Comparison of ENCODE assay signal across 1 fruit fly cellular context in genomic region chr3R:25453150-25453680, dm6.
TF ChIP-seq lines count a peak whose summit lies in the region.

No protein-coding gene starts in this region.

TF ChIP-seq in whole organism, embryonic, 481 proteins besides CTCF, POLR2A, EP300 and RAD21 (continued from another document and continues in another):
- TF ChIP-seq ro (GFP tag; IDR thresholded peaks at IDR 0.05; lab: Robert Waterston, UW) (0 out of 2 replicates have a peak, but pooled peaks have one; percentile 6), CG15479 (GFP tag; optimal IDR thresholded peaks at IDR 0.05; lab: Kevin White, UChicago) (peak; percentile 47), gem (tag; optimal IDR thresholded peaks at IDR 0.05; lab: Kevin White, UChicago) (peak; percentile 66), YL-1 (GFP tag; optimal IDR thresholded peaks at IDR 0.05; lab: Kevin White, UChicago) (peak; percentile 25), BtbVII (GFP tag; optimal IDR thresholded peaks at IDR 0.05; lab: Kevin White, UChicago) (peak; percentile 78), cad (GFP tag; optimal IDR thresholded peaks at IDR 0.05; lab: Kevin White, UChicago) (no peak), CG16815 (GFP tag; optimal IDR thresholded peaks at IDR 0.05; lab: Kevin White, UChicago) (no peak), Hmr (GFP tag; optimal IDR thresholded peaks at IDR 0.05; lab: Kevin White, UChicago) (peak; percentile 63), CG13775 (GFP tag; optimal IDR thresholded peaks at IDR 0.05; lab: Kevin White, UChicago) (peak; percentile 21), Vsx1 (GFP tag; optimal IDR thresholded peaks at IDR 0.05; lab: Kevin White, UChicago) (peak; percentile 67), CG7987 (GFP tag; optimal IDR thresholded peaks at IDR 0.05; lab: Kevin White, UChicago) (peak; percentile 37), Bdp1 (GFP tag; optimal IDR thresholded peaks at IDR 0.05; lab: Kevin White, UChicago) (no peak), Oaz (GFP tag; IDR thresholded peaks at IDR 0.05; lab: Robert Waterston, UW) (no peak), CG6254 (GFP tag; optimal IDR thresholded peaks at IDR 0.05; lab: Kevin White, UChicago) (peak; percentile 53), Antp (GFP tag; optimal IDR thresholded peaks at IDR 0.05; lab: Kevin White, UChicago) (no peak), chm (GFP tag; IDR thresholded peaks at IDR 0.05; lab: Robert Waterston, UW) (no peak), her (GFP tag; optimal IDR thresholded peaks at IDR 0.05; lab: Kevin White, UChicago) (peak; percentile 22), CG11504 (tag; optimal IDR thresholded peaks at IDR 0.05; lab: Kevin White, UChicago) (peak; percentile 45), CG3995 (GFP tag; optimal IDR thresholded peaks at IDR 0.05; lab: Kevin White, UChicago) (no peak), ab (GFP tag; optimal IDR thresholded peaks at IDR 0.05; lab: Kevin White, UChicago) (no peak), kah (GFP tag; optimal IDR thresholded peaks at IDR 0.05; lab: Kevin White, UChicago) (peak; percentile 81), MBD-R2 (GFP tag; IDR thresholded peaks at IDR 0.05; lab: Robert Waterston, UW) (no peak), sim (GFP tag; IDR thresholded peaks at IDR 0.05; lab: Robert Waterston, UW) (0 out of 2 replicates have a peak, but pooled peaks have one; percentile 19), gfzf (GFP tag; optimal IDR thresholded peaks at IDR 0.05; lab: Kevin White, UChicago) (no peak), Mes4 (GFP tag; optimal IDR thresholded peaks at IDR 0.05; lab: Kevin White, UChicago) (peak; percentile 47), mirr (GFP tag; optimal IDR thresholded peaks at IDR 0.05; lab: Kevin White, UChicago) (peak; percentile 77), HmgZ (tag; optimal IDR thresholded peaks at IDR 0.05; lab: Kevin White, UChicago) (peak; percentile 34), nau (GFP tag; optimal IDR thresholded peaks at IDR 0.05; lab: Kevin White, UChicago) (peak; percentile 72), CG3163 (GFP tag; optimal IDR thresholded peaks at IDR 0.05; lab: Kevin White, UChicago) (no peak), CG2202 (tag; optimal IDR thresholded peaks at IDR 0.05; lab: Kevin White, UChicago) (peak; percentile 66), B-H1 (GFP tag; IDR thresholded peaks at IDR 0.05; lab: Robert Waterston, UW) (no peak; the same call in 2 of the 3 replicates), Dp (GFP tag; optimal IDR thresholded peaks at IDR 0.05; lab: Kevin White, UChicago) (no peak), hbn (GFP tag; IDR thresholded peaks at IDR 0.05; lab: Robert Waterston, UW; ENCODE audit: partially characterized antibody) (no peak), chn (GFP tag; optimal IDR thresholded peaks at IDR 0.05; lab: Kevin White, UChicago) (no peak), CG2875 (GFP tag; optimal IDR thresholded peaks at IDR 0.05; lab: Kevin White, UChicago) (peak; percentile 58), Hand (GFP tag; optimal IDR thresholded peaks at IDR 0.05; lab: Kevin White, UChicago) (peak; percentile 43), ara (GFP tag; IDR thresholded peaks at IDR 0.05; lab: Robert Waterston, UW) (no peak), oc (tag; optimal IDR thresholded peaks at IDR 0.05; lab: Kevin White, UChicago) (peak; percentile 1), PHDP (tag; optimal IDR thresholded peaks at IDR 0.05; lab: Kevin White, UChicago) (peak; percentile 77), CG12299 (tag; optimal IDR thresholded peaks at IDR 0.05; lab: Kevin White, UChicago) (peak; percentile 62), fd64A (GFP tag; optimal IDR thresholded peaks at IDR 0.05; lab: Kevin White, UChicago) (peak; percentile 32), CG3847 (GFP tag; IDR thresholded peaks at IDR 0.05; lab: Robert Waterston, UW) (no peak), CG2116 (GFP tag; optimal IDR thresholded peaks at IDR 0.05; lab: Kevin White, UChicago) (peak; percentile 45), zfh2 (GFP tag; optimal IDR thresholded peaks at IDR 0.05; lab: Kevin White, UChicago) (no peak), CG17568 (GFP tag; optimal IDR thresholded peaks at IDR 0.05; lab: Kevin White, UChicago) (peak; percentile 86), Lim3 (GFP tag; IDR thresholded peaks at IDR 0.05; lab: Robert Waterston, UW) (no peak), Ets97D (GFP tag; optimal IDR thresholded peaks at IDR 0.05; lab: Kevin White, UChicago) (no peak), bcd (GFP tag; optimal IDR thresholded peaks at IDR 0.05; lab: Kevin White, UChicago) (peak; percentile 16), Fer3 (tag; optimal IDR thresholded peaks at IDR 0.05; lab: Kevin White, UChicago) (peak; percentile 42), CG5953 (GFP tag; IDR thresholded peaks at IDR 0.05; lab: Robert Waterston, UW) (no peak), so (GFP tag; IDR thresholded peaks at IDR 0.05; lab: Robert Waterston, UW) (no peak), CG15269 (tag; optimal IDR thresholded peaks at IDR 0.05; lab: Kevin White, UChicago) (peak; percentile 51), bsh (GFP tag; optimal IDR thresholded peaks at IDR 0.05; lab: Kevin White, UChicago) (peak in 1 of 2 experiments; percentile 11), CG10321 (GFP tag; IDR thresholded peaks at IDR 0.05; lab: Robert Waterston, UW) (peak; percentile 29; the same call in 1 of the 2 replicates), Hey (tag; optimal IDR thresholded peaks at IDR 0.05; lab: Kevin White, UChicago) (peak; percentile 11), Lhr (GFP tag; optimal IDR thresholded peaks at IDR 0.05; lab: Kevin White, UChicago) (peak; percentile 4), vvl (GFP tag; IDR thresholded peaks at IDR 0.05; lab: Robert Waterston, UW) (peak; percentile 22; the same call in 1 of the 2 replicates), CG10565 (GFP tag; optimal IDR thresholded peaks at IDR 0.05; lab: Kevin White, UChicago) (no peak), MESR4 (GFP tag; optimal IDR thresholded peaks at IDR 0.05; lab: Kevin White, UChicago) (no peak), p53 (GFP tag; optimal IDR thresholded peaks at IDR 0.05; lab: Kevin White, UChicago) (no peak), Pdp1 (GFP tag; optimal IDR thresholded peaks at IDR 0.05; lab: Kevin White, UChicago) (no peak), Camta (GFP tag; optimal IDR thresholded peaks at IDR 0.05; lab: Kevin White, UChicago) (no peak), ind (GFP tag; optimal IDR thresholded peaks at IDR 0.05; lab: Kevin White, UChicago) (no peak), Hr78 (GFP tag; optimal IDR thresholded peaks at IDR 0.05; lab: Kevin White, UChicago) (peak in 1 of 2 experiments; percentile 32), CG18262 (tag; optimal IDR thresholded peaks at IDR 0.05; lab: Kevin White, UChicago) (peak; percentile 73), CG9876 (GFP tag; optimal IDR thresholded peaks at IDR 0.05; lab: Kevin White, UChicago) (no peak), Dip3 (GFP tag; optimal IDR thresholded peaks at IDR 0.05; lab: Kevin White, UChicago) (no peak), grau (tag; optimal IDR thresholded peaks at IDR 0.05; lab: Kevin White, UChicago) (peak; percentile 43), sug (tag; optimal IDR thresholded peaks at IDR 0.05; lab: Kevin White, UChicago) (peak; percentile 67), bab2 (GFP tag; optimal IDR thresholded peaks at IDR 0.05; lab: Kevin White, UChicago) (peak; percentile 21), wor (GFP tag; IDR thresholded peaks at IDR 0.05; lab: Robert Waterston, UW) (no peak), CG10267 (tag; optimal IDR thresholded peaks at IDR 0.05; lab: Kevin White, UChicago) (peak; percentile 24), HLH54F (GFP tag; optimal IDR thresholded peaks at IDR 0.05; lab: Kevin White, UChicago) (no peak), CG2712 (tag; optimal IDR thresholded peaks at IDR 0.05; lab: Kevin White, UChicago) (peak; percentile 19), Nf-YB (GFP tag; optimal IDR thresholded peaks at IDR 0.05; lab: Kevin White, UChicago) (peak; percentile 47), CG12219 (GFP tag; optimal IDR thresholded peaks at IDR 0.05; lab: Kevin White, UChicago) (peak; percentile 46), Eip74EF (GFP tag; optimal IDR thresholded peaks at IDR 0.05; lab: Kevin White, UChicago) (peak in 1 of 2 experiments; percentile 71), CG18619 (GFP tag; optimal IDR thresholded peaks at IDR 0.05; lab: Kevin White, UChicago) (peak; percentile 63), CG10209 (GFP tag; optimal IDR thresholded peaks at IDR 0.05; lab: Kevin White, UChicago) (peak; percentile 73), NFAT (GFP tag; IDR thresholded peaks at IDR 0.05; lab: Robert Waterston, UW) (no peak), CG11456 (GFP tag; IDR thresholded peaks at IDR 0.05; lab: Robert Waterston, UW) (no peak), otp (GFP tag; IDR thresholded peaks at IDR 0.05; lab: Robert Waterston, UW) (0 out of 3 replicates have a peak, but pooled peaks have one; percentile 26), Sin3A (optimal IDR thresholded peaks at IDR 0.05; lab: Kevin White, UChicago) (no peak), gsb-n (tag; optimal IDR thresholded peaks at IDR 0.05; lab: Kevin White, UChicago) (peak; percentile 70), CG7745 (tag; optimal IDR thresholded peaks at IDR 0.05; lab: Kevin White, UChicago) (peak; percentile 70), CG4854 (GFP tag; optimal IDR thresholded peaks at IDR 0.05; lab: Kevin White, UChicago) (no peak), tup (GFP tag; optimal IDR thresholded peaks at IDR 0.05; lab: Kevin White, UChicago) (no peak), CG11085 (GFP tag; IDR thresholded peaks at IDR 0.05; lab: Robert Waterston, UW) (peak; percentile 13; the same call in 1 of the 2 replicates), CG1792 (GFP tag; optimal IDR thresholded peaks at IDR 0.05; lab: Kevin White, UChicago) (no peak), Myb (GFP tag; optimal IDR thresholded peaks at IDR 0.05; lab: Kevin White, UChicago) (peak; percentile 30), gcm2 (GFP tag; optimal IDR thresholded peaks at IDR 0.05; lab: Kevin White, UChicago) (no peak), fd102C (GFP tag; optimal IDR thresholded peaks at IDR 0.05; lab: Kevin White, UChicago) (peak; percentile 56), btn (GFP tag; optimal IDR thresholded peaks at IDR 0.05; lab: Kevin White, UChicago) (no peak), Nf-YC (tag; optimal IDR thresholded peaks at IDR 0.05; lab: Kevin White, UChicago) (peak; percentile 27), CG7839 (tag; optimal IDR thresholded peaks at IDR 0.05; lab: Kevin White, UChicago) (peak; percentile 40), CG10543 (GFP tag; optimal IDR thresholded peaks at IDR 0.05; lab: Kevin White, UChicago) (peak; percentile 42), lab (GFP tag; optimal IDR thresholded peaks at IDR 0.05; lab: Kevin White, UChicago) (peak; percentile 76), CG30431 (GFP tag; optimal IDR thresholded peaks at IDR 0.05; lab: Kevin White, UChicago) (peak; percentile 14), E2f1 (GFP tag; IDR thresholded peaks at IDR 0.05; lab: Robert Waterston, UW) (peak; percentile 10; the same call in 1 of the 2 replicates), crol (GFP tag; IDR thresholded peaks at IDR 0.05; lab: Robert Waterston, UW) (no peak), tgo (GFP tag; IDR thresholded peaks at IDR 0.05; lab: Robert Waterston, UW) (no peak), sob (GFP tag; IDR thresholded peaks at IDR 0.05; lab: Robert Waterston, UW) (no peak), HmgD (GFP tag; optimal IDR thresholded peaks at IDR 0.05; lab: Kevin White, UChicago) (no peak), slou (GFP tag; optimal IDR thresholded peaks at IDR 0.05; lab: Kevin White, UChicago) (no peak), CG10431 (GFP tag; optimal IDR thresholded peaks at IDR 0.05; lab: Kevin White, UChicago) (peak; percentile 28), fd3F (GFP tag; optimal IDR thresholded peaks at IDR 0.05; lab: Kevin White, UChicago) (peak; percentile 55), tll (GFP tag; optimal IDR thresholded peaks at IDR 0.05; lab: Kevin White, UChicago) (peak in 1 of 2 experiments; percentile 52), CG11723 (GFP tag; optimal IDR thresholded peaks at IDR 0.05; lab: Kevin White, UChicago) (peak; percentile 38), H2.0 (GFP tag; IDR thresholded peaks at IDR 0.05; lab: Robert Waterston, UW) (no peak), slbo (GFP tag; IDR thresholded peaks at IDR 0.05; lab: Robert Waterston, UW) (no peak), CG2120 (GFP tag; optimal IDR thresholded peaks at IDR 0.05; lab: Kevin White, UChicago) (peak; percentile 33), CG1529 (GFP tag; optimal IDR thresholded peaks at IDR 0.05; lab: Kevin White, UChicago) (peak; percentile 26), nmo (GFP tag; optimal IDR thresholded peaks at IDR 0.05; lab: Kevin White, UChicago) (no peak), chif (GFP tag; optimal IDR thresholded peaks at IDR 0.05; lab: Kevin White, UChicago) (peak in 1 of 2 experiments; percentile 20), Dll (GFP tag; IDR thresholded peaks at IDR 0.05; lab: Robert Waterston, UW; ENCODE audit: partially characterized antibody) (no peak), NfI (GFP tag; optimal IDR thresholded peaks at IDR 0.05; lab: Kevin White, UChicago) (peak; percentile 29), Ssrp (tag; optimal IDR thresholded peaks at IDR 0.05; lab: Kevin White, UChicago) (no peak), Med (GFP tag; lab: Kevin White, UChicago) (peak; percentile 82), onecut (GFP tag; IDR thresholded peaks at IDR 0.05; lab: Robert Waterston, UW) (no peak), ase (GFP tag; IDR thresholded peaks at IDR 0.05; lab: Robert Waterston, UW) (no peak), salm (tag; optimal IDR thresholded peaks at IDR 0.05; lab: Kevin White, UChicago) (peak; percentile 65), CG12744 (GFP tag; optimal IDR thresholded peaks at IDR 0.05; lab: Kevin White, UChicago) (peak; percentile 51), ttk (GFP tag; IDR thresholded peaks at IDR 0.05; lab: Robert Waterston, UW) (no peak), ems (GFP tag; optimal IDR thresholded peaks at IDR 0.05; lab: Kevin White, UChicago) (no peak), CG13424 (tag; optimal IDR thresholded peaks at IDR 0.05; lab: Kevin White, UChicago) (peak; percentile 55), kni (GFP tag; optimal IDR thresholded peaks at IDR 0.05; lab: Kevin White, UChicago) (peak; percentile 46), CrebB (tag; optimal IDR thresholded peaks at IDR 0.05; lab: Kevin White, UChicago) (peak; percentile 79), Dref (GFP tag; IDR thresholded peaks at IDR 0.05; lab: Robert Waterston, UW) (no peak), CG12391 (tag; optimal IDR thresholded peaks at IDR 0.05; lab: Kevin White, UChicago) (peak; percentile 66), lov (optimal IDR thresholded peaks at IDR 0.05; lab: Kevin White, UChicago) (no peak), lov (GFP tag; IDR thresholded peaks at IDR 0.05; lab: Robert Waterston, UW) (0 out of 3 replicates have a peak, but pooled peaks have one; percentile 20), CG3065 (GFP tag; optimal IDR thresholded peaks at IDR 0.05; lab: Kevin White, UChicago) (no peak), pnt (GFP tag; optimal IDR thresholded peaks at IDR 0.05; lab: Kevin White, UChicago) (no peak), CG6654 (GFP tag; optimal IDR thresholded peaks at IDR 0.05; lab: Kevin White, UChicago) (no peak), NC2α (GFP tag; optimal IDR thresholded peaks at IDR 0.05; lab: Kevin White, UChicago) (peak; percentile 14)
